Worm (Caenorhabditis elegans) whole organism, late embryonic: Measurements from ENCODE around the gene F32D1.3.

Experiments used
- F13H6.1 ChIP-seq: sonication (generic microtip); optimal IDR thresholded peaks from 2 replicates; lab custom pipeline; 2016; ENCODE audit warnings: missing genetic modification characterization, missing compliant biosample characterization
- ahr-1 ChIP-seq: sonication (generic microtip); optimal IDR thresholded peaks from 2 replicates; lab custom pipeline; 2016; ENCODE audit warnings: missing genetic modification characterization, missing compliant biosample characterization
- ceh-19 ChIP-seq: fragments of 200-800 bp; sonication (Bioruptor generic); optimal IDR thresholded peaks from 2 replicates; lab custom pipeline; 2018; ENCODE audit warnings: mild to moderate bottlenecking, missing genetic modification characterization, missing compliant biosample characterization
- ceh-34 ChIP-seq: sonication (generic microtip); optimal IDR thresholded peaks from 2 replicates; lab custom pipeline; 2016; ENCODE audit warnings: mild to moderate bottlenecking, missing genetic modification characterization, missing compliant biosample characterization
- dmd-4 ChIP-seq: sonication (generic microtip); optimal IDR thresholded peaks from 2 replicates; lab custom pipeline; 2016; ENCODE audit warnings: borderline replicate concordance, missing genetic modification characterization, missing compliant biosample characterization
- fax-1 ChIP-seq: sonication (generic microtip); optimal IDR thresholded peaks from 2 replicates; lab custom pipeline; 2016; ENCODE audit warnings: missing genotype, missing genetic modification characterization, missing compliant biosample characterization
- fkh-10 ChIP-seq: fragments of 150-350 bp; optimal IDR thresholded peaks from 2 replicates; lab custom pipeline; 2014; ENCODE audit warnings: missing biosample characterization, missing genetic modification reagents, missing genetic modification characterization
- nhr-11 ChIP-seq: fragments of 150-350 bp; optimal IDR thresholded peaks from 2 replicates; lab custom pipeline; 2014; ENCODE audit warnings: missing biosample characterization, missing genetic modification characterization
- sox-2 ChIP-seq: fragments of 200-800 bp; sonication (Bioruptor generic); IDR thresholded peaks from 2 replicates; pipeline ENCODE4 v1.3.6; 2022; ENCODE audit warnings: missing genetic modification reagents, missing genetic modification characterization, missing compliant biosample characterization
- tbx-7 ChIP-seq: sonication (generic microtip); optimal IDR thresholded peaks from 2 replicates; lab custom pipeline; 2016; ENCODE audit warnings: missing genotype, missing genetic modification characterization, missing compliant biosample characterization

- TF ChIP-seq sox-2 (GFP tag; lab: Robert Waterston, UW) (no peak), fax-1 (tag; lab: Kevin White, UChicago) (no peak), F13H6.1 (no peak), nhr-11 (tag; lab: Kevin White, UChicago) (no peak), ceh-34 (no peak), dmd-4 (tag; lab: Kevin White, UChicago) (no peak), ahr-1 (tag; lab: Kevin White, UChicago) (no peak), tbx-7 (no peak), fkh-10 (GFP tag; lab: Kevin White, UChicago) (no peak), ceh-19 (GFP tag; lab: Kevin White, UChicago) (no peak)
These were observed 26.0 kb upstream of the F32D1.3 start, which contains the start of gene F13A2.9 for ce11 chrV:4387402-4387801.
